Fruit fly (Drosophila melanogaster) whole organism, embryonic: ENCODE results near the gene Vps26.

Experiments used
- Asciz ChIP-seq: fragments of 200-800 bp; sonication (Bioruptor generic); optimal IDR thresholded peaks from 2 replicates; lab custom pipeline; 2017; ENCODE audit warnings: missing biosample characterization, mild to moderate bottlenecking, missing genetic modification characterization, missing genetic modification reagents
- Blimp-1 ChIP-seq: fragments of 200-800 bp; sonication (Bioruptor generic); optimal IDR thresholded peaks from 3 replicates; lab custom pipeline; 2018; ENCODE audit warnings: missing biosample characterization, missing genetic modification characterization, mild to moderate bottlenecking, moderate library complexity, missing genetic modification reagents
- CG10209 ChIP-seq: fragments of 200-800 bp; sonication (Bioruptor generic); optimal IDR thresholded peaks from 3 replicates; lab custom pipeline; 2017; ENCODE audit warnings: missing biosample characterization, mild to moderate bottlenecking, missing genetic modification characterization, missing genetic modification reagents
- CG10979 ChIP-seq: fragments of 200-800 bp; sonication (Bioruptor generic); optimal IDR thresholded peaks from 2 replicates; lab custom pipeline; 2018; ENCODE audit warnings: missing biosample characterization, mild to moderate bottlenecking, missing genetic modification characterization, moderate library complexity
- CG11085 ChIP-seq: fragments of 200-800 bp; sonication (Bioruptor generic); IDR thresholded peaks from 2 replicates; pipeline ENCODE4 v1.3.6; 2022; ENCODE audit warnings: missing biosample characterization, missing genetic modification characterization
- CG11093 ChIP-seq: fragments of 200-800 bp; sonication (Bioruptor generic); IDR thresholded peaks from 3 replicates; pipeline ENCODE4 v1.3.6; 2022; ENCODE audit warnings: missing biosample characterization, missing genetic modification characterization
- CG12219 ChIP-seq: fragments of 200-800 bp; sonication (Bioruptor generic); optimal IDR thresholded peaks from 3 replicates; lab custom pipeline; 2018; ENCODE audit warnings: missing biosample characterization, mild to moderate bottlenecking, missing genetic modification characterization
- CG12659 ChIP-seq: fragments of 200-800 bp; sonication (Bioruptor generic); optimal IDR thresholded peaks from 3 replicates; lab custom pipeline; 2017; ENCODE audit warnings: mild to moderate bottlenecking, missing biosample characterization, missing genetic modification reagents, missing genetic modification characterization
- CG14014 ChIP-seq: fragments of 200-800 bp; sonication (Bioruptor generic); IDR thresholded peaks from 2 replicates; pipeline ENCODE4 v1.3.6; 2022; ENCODE audit warnings: missing biosample characterization, missing genetic modification characterization
- CG2202 ChIP-seq: fragments of 200-800 bp; sonication (Bioruptor generic); optimal IDR thresholded peaks from 2 replicates; lab custom pipeline; 2018; ENCODE audit warnings: missing biosample characterization, mild to moderate bottlenecking, missing genetic modification characterization
- CG30431 ChIP-seq: fragments of 200-800 bp; sonication (Bioruptor generic); optimal IDR thresholded peaks from 2 replicates; lab custom pipeline; 2017; ENCODE audit warnings: missing biosample characterization, missing genetic modification characterization
- CG32532 ChIP-seq: fragments of 200-800 bp; sonication (Bioruptor generic); IDR thresholded peaks from 2 replicates; pipeline ENCODE4 v1.3.6; 2022; ENCODE audit warnings: missing biosample characterization, missing genetic modification characterization
- CG4282 ChIP-seq: fragments of 200-800 bp; sonication (Bioruptor generic); optimal IDR thresholded peaks from 2 replicates; lab custom pipeline; 2016; ENCODE audit warnings: missing biosample characterization, missing genetic modification characterization
- CG4820 ChIP-seq: fragments of 200-800 bp; sonication (Bioruptor generic); optimal IDR thresholded peaks from 3 replicates; lab custom pipeline; 2016; ENCODE audit warnings: missing biosample characterization, missing genetic modification characterization
- CG4854 ChIP-seq: fragments of 200-800 bp; sonication (Bioruptor generic); optimal IDR thresholded peaks from 2 replicates; lab custom pipeline; 2016; ENCODE audit warnings: missing biosample characterization, missing genetic modification characterization, inconsistent platforms
- CG5953 ChIP-seq: fragments of 200-800 bp; sonication (Bioruptor generic); IDR thresholded peaks from 2 replicates; pipeline ENCODE4 v1.3.6; 2022; ENCODE audit warnings: missing biosample characterization, missing genetic modification characterization
- CG6654 ChIP-seq: fragments of 200-800 bp; sonication (Bioruptor generic); optimal IDR thresholded peaks from 2 replicates; lab custom pipeline; 2017; ENCODE audit warnings: missing biosample characterization, mild to moderate bottlenecking, missing genetic modification characterization
- CG7271 ChIP-seq: fragments of 200-800 bp; sonication (Bioruptor generic); optimal IDR thresholded peaks from 2 replicates; lab custom pipeline; 2018; ENCODE audit warnings: missing biosample characterization, mild to moderate bottlenecking, missing genetic modification characterization, moderate library complexity
- CG8359 ChIP-seq: fragments of 200-800 bp; sonication (Bioruptor generic); optimal IDR thresholded peaks from 2 replicates; lab custom pipeline; 2017; ENCODE audit warnings: missing biosample characterization, mild to moderate bottlenecking, missing genetic modification characterization, borderline replicate concordance
- D19B ChIP-seq: fragments of 200-800 bp; sonication (Bioruptor generic); optimal IDR thresholded peaks from 2 replicates; lab custom pipeline; 2017; ENCODE audit warnings: missing biosample characterization, mild to moderate bottlenecking, missing genetic modification characterization
- Doc2 ChIP-seq: fragments of 200-800 bp; sonication (Bioruptor generic); IDR thresholded peaks from 2 replicates; pipeline ENCODE4 v1.3.6; 2022; ENCODE audit warnings: missing biosample characterization, missing genetic modification characterization
- Doc3 ChIP-seq: fragments of 200-800 bp; sonication (Bioruptor generic); IDR thresholded peaks from 3 replicates; pipeline ENCODE4 v1.3.6; 2022; ENCODE audit warnings: missing biosample characterization, missing genetic modification characterization; ENCODE audit not compliant: partially characterized antibody
- HLH4C ChIP-seq: fragments of 200-800 bp; sonication (Bioruptor generic); IDR thresholded peaks from 3 replicates; pipeline ENCODE4 v1.3.6; 2022; ENCODE audit warnings: missing biosample characterization, missing genetic modification characterization; ENCODE audit not compliant: partially characterized antibody
- Hr39 ChIP-seq: fragments of >200 bp; optimal IDR thresholded peaks from 2 replicates; lab custom pipeline; 2017
- Hr78 ChIP-seq, 2 experiments: fragments of 200-800 bp in 1 of 2; fragments of >200 bp in 1 of 2; sonication (Bioruptor generic) in 1 of 2; optimal IDR thresholded peaks; 2 replicates each; lab custom pipeline; 2017 to 2019; ENCODE audit warnings: missing biosample characterization in 2 of 2, missing genetic modification characterization in 2 of 2, mild to moderate bottlenecking in 1 of 2, moderate library complexity in 1 of 2
- NK7.1 ChIP-seq: fragments of 200-800 bp; sonication (Bioruptor generic); optimal IDR thresholded peaks from 3 replicates; lab custom pipeline; 2016; ENCODE audit warnings: missing biosample characterization, missing genetic modification characterization
- Nf-YC ChIP-seq: fragments of 200-800 bp; optimal IDR thresholded peaks from 3 replicates; lab custom pipeline; 2019; ENCODE audit warnings: missing biosample characterization, mild to moderate bottlenecking, missing genetic modification characterization, moderate library complexity
- Oaz ChIP-seq: fragments of 200-800 bp; sonication (Bioruptor generic); IDR thresholded peaks from 2 replicates; pipeline ENCODE4 v1.3.6; 2022; ENCODE audit warnings: missing biosample characterization, missing genetic modification characterization
- Optix ChIP-seq: fragments of 200-800 bp; sonication (Bioruptor generic); IDR thresholded peaks from 3 replicates; pipeline ENCODE4 v1.3.6; 2022; ENCODE audit warnings: missing biosample characterization, missing genetic modification characterization
- Sry-β ChIP-seq: fragments of 200-800 bp; sonication (Bioruptor generic); optimal IDR thresholded peaks from 2 replicates; lab custom pipeline; 2018; ENCODE audit warnings: missing biosample characterization, mild to moderate bottlenecking, missing genetic modification characterization, moderate library complexity
- ab ChIP-seq: fragments of 200-800 bp; sonication (Bioruptor generic); optimal IDR thresholded peaks from 2 replicates; lab custom pipeline; 2016; ENCODE audit warnings: missing biosample characterization, missing genetic modification characterization
- aop ChIP-seq: fragments of 200-800 bp; sonication (Bioruptor generic); IDR thresholded peaks from 2 replicates; pipeline ENCODE4 v1.3.6; 2022; ENCODE audit warnings: missing biosample characterization, missing genetic modification characterization
- ap ChIP-seq: fragments of 200-800 bp; sonication (Bioruptor generic); IDR thresholded peaks from 2 replicates; pipeline ENCODE4 v1.3.6; 2022; ENCODE audit warnings: missing biosample characterization, missing genetic modification characterization
- ara ChIP-seq: fragments of 200-800 bp; sonication (Bioruptor generic); IDR thresholded peaks from 2 replicates; pipeline ENCODE4 v1.3.6; 2022; ENCODE audit warnings: missing biosample characterization, missing genetic modification characterization
- bsh ChIP-seq, 2 experiments: fragments of 200-800 bp; sonication (Bioruptor generic); optimal IDR thresholded peaks; 2 replicates each; lab custom pipeline; 2017 to 2018; ENCODE audit warnings: mild to moderate bottlenecking in 2 of 2, missing biosample characterization in 2 of 2, missing genetic modification characterization in 2 of 2, moderate library complexity in 1 of 2
- chif ChIP-seq, 2 experiments: fragments of 200-800 bp; sonication (Bioruptor generic); optimal IDR thresholded peaks; 3 replicates each; lab custom pipeline; 2016; ENCODE audit warnings: missing biosample characterization in 2 of 2, missing genetic modification characterization in 2 of 2
- chinmo ChIP-seq: fragments of 200-800 bp; sonication (Bioruptor generic); IDR thresholded peaks from 4 replicates; pipeline ENCODE4 v1.3.6; 2022; ENCODE audit warnings: missing biosample characterization, missing genetic modification characterization; ENCODE audit not compliant: partially characterized antibody
- cwo ChIP-seq: fragments of 200-800 bp; sonication (Bioruptor generic); optimal IDR thresholded peaks from 3 replicates; lab custom pipeline; 2017; ENCODE audit warnings: missing biosample characterization, missing genetic modification characterization, mild to moderate bottlenecking, moderate library complexity, missing genetic modification reagents
- en ChIP-seq: fragments of 200-800 bp; sonication (Bioruptor generic); optimal IDR thresholded peaks from 2 replicates; lab custom pipeline; 2016; ENCODE audit warnings: missing biosample characterization, missing genetic modification characterization
- esg ChIP-seq: fragments of 200-800 bp; sonication (Bioruptor generic); conservative IDR thresholded peaks from 2 replicates; pipeline ENCODE4 v1.3.6; 2022; ENCODE audit warnings: missing biosample characterization, missing genetic modification characterization
- fd96Cb ChIP-seq: fragments of 200-800 bp; sonication (Bioruptor generic); optimal IDR thresholded peaks from 2 replicates; lab custom pipeline; 2018; ENCODE audit warnings: missing biosample characterization, mild to moderate bottlenecking, missing genetic modification characterization, moderate library complexity
- fru ChIP-seq: fragments of >200 bp; optimal IDR thresholded peaks from 2 replicates; lab custom pipeline; 2017
- lmd ChIP-seq: fragments of 200-800 bp; sonication (Bioruptor generic); IDR thresholded peaks from 2 replicates; pipeline ENCODE4 v1.3.6; 2022; ENCODE audit warnings: missing biosample characterization, missing genetic modification characterization
- pho ChIP-seq: fragments of 200-800 bp; sonication (Bioruptor generic); optimal IDR thresholded peaks from 2 replicates; lab custom pipeline; 2016; ENCODE audit warnings: missing biosample characterization, missing genetic modification characterization
- run ChIP-seq: fragments of 200-800 bp; sonication (Bioruptor generic); optimal IDR thresholded peaks from 3 replicates; lab custom pipeline; 2018; ENCODE audit warnings: missing biosample characterization, mild to moderate bottlenecking, missing genetic modification characterization
- sens ChIP-seq: fragments of 200-800 bp; sonication (Bioruptor generic); peaks from one replicate; lab custom pipeline; 2016; ENCODE audit warnings: missing biosample characterization, missing genetic modification characterization
- shn ChIP-seq: fragments of 200-800 bp; sonication (Bioruptor generic); optimal IDR thresholded peaks from 3 replicates; lab custom pipeline; 2016; ENCODE audit warnings: missing biosample characterization, missing genetic modification characterization
- slou ChIP-seq: fragments of 200-800 bp; sonication (Bioruptor generic); optimal IDR thresholded peaks from 3 replicates; lab custom pipeline; 2016; ENCODE audit warnings: missing biosample characterization, missing genetic modification characterization
- sna ChIP-seq: fragments of 200-800 bp; sonication (Bioruptor generic); IDR thresholded peaks from 2 replicates; pipeline ENCODE4 v1.3.6; 2022; ENCODE audit warnings: missing biosample characterization, missing genetic modification characterization; ENCODE audit not compliant: partially characterized antibody
- wor ChIP-seq: fragments of 200-800 bp; sonication (Bioruptor generic); IDR thresholded peaks from 2 replicates; pipeline ENCODE4 v1.3.6; 2022; ENCODE audit warnings: missing biosample characterization, missing genetic modification characterization
- zfh1 ChIP-seq: fragments of 200-800 bp; sonication (Bioruptor generic); IDR thresholded peaks from 3 replicates; pipeline ENCODE4 v1.3.6; 2022; ENCODE audit warnings: missing biosample characterization, missing genetic modification characterization
- zfh2 ChIP-seq: fragments of 200-800 bp; sonication (Bioruptor generic); optimal IDR thresholded peaks from 2 replicates; lab custom pipeline; 2016; ENCODE audit warnings: missing biosample characterization, missing genetic modification characterization

Vps26 gene

DNA sequence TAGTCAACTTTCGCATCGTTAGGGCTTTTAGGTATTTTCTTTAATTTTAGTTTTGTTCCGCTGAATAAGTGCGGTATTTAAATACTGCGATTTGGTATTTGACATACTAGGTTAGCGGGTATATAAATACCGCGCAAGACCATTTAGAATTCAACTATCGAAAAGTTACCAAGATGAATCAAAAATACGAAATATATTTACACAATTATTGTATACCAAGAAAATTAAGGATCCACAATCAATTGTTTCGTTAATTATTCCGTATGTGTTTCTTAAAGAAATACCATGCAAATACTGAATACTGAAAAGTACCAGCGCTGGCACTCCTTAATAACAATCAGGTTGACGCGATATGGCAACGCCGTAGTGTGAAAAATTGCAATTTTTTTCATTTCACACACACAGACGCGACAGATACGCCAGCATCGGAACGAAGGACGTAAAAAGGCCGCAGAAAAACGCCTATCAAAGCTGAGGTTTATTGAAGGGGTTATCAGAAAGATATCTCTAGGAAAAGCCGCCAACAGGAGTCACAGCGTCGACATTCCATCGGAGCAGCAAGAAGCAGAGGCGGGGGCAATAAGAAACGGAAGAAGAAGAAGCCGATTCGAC is at the start of gene Vps26, which contains the start of gene Pgam5:
TSS of gene Vps26 (plus strand) at position 339 of the 612 bp plus-strand sequence.
TSS of gene Pgam5 (minus strand) at position 51 of the 612 bp plus-strand sequence.
- TF ChIP-seq CG11093 (no peak), run (no peak), fru (lab: Kevin White, UChicago) (no peak), Optix (GFP tag; lab: Robert Waterston, UW) (no peak), bsh (GFP tag; optimal IDR thresholded peaks at IDR 0.05; lab: Kevin White, UChicago) (no peak), Doc3 (no peak), CG6654 (no peak), Blimp-1 (GFP tag; lab: Kevin White, UChicago) (no peak), ap (GFP tag; lab: Robert Waterston, UW) (no peak), CG12659 (GFP tag; lab: Kevin White, UChicago) (peak; percentile 47), CG4854 (GFP tag; lab: Kevin White, UChicago) (no peak), sna (GFP tag; lab: Robert Waterston, UW) (no peak), pho (GFP tag; lab: Kevin White, UChicago) (no peak), Sry-β (no peak), aop (GFP tag; lab: Robert Waterston, UW) (no peak), Nf-YC (tag; lab: Kevin White, UChicago) (peak; percentile 12), NK7.1 (GFP tag; lab: Kevin White, UChicago) (no peak), Asciz (GFP tag; lab: Kevin White, UChicago) (no peak), CG5953 (GFP tag; lab: Robert Waterston, UW) (no peak), chinmo (GFP tag; lab: Robert Waterston, UW) (no peak), CG4820 (no peak), CG4282 (GFP tag; lab: Kevin White, UChicago) (no peak), slou (GFP tag; lab: Kevin White, UChicago) (no peak), CG12219 (GFP tag; lab: Kevin White, UChicago) (no peak), chif (GFP tag; optimal IDR thresholded peaks at IDR 0.05; lab: Kevin White, UChicago) (no peak), sens (GFP tag; lab: Kevin White, UChicago) (peak; percentile 49), cwo (GFP tag; lab: Kevin White, UChicago) (no peak), shn (no peak), CG11085 (GFP tag; lab: Robert Waterston, UW) (no peak), HLH4C (no peak), CG32532 (GFP tag; lab: Robert Waterston, UW) (no peak), Oaz (GFP tag; lab: Robert Waterston, UW) (no peak), CG8359 (GFP tag; lab: Kevin White, UChicago) (no peak), CG10209 (no peak), CG10979 (no peak), fd96Cb (tag; lab: Kevin White, UChicago) (no peak), en (GFP tag; lab: Kevin White, UChicago) (no peak), CG2202 (tag; lab: Kevin White, UChicago) (no peak), zfh2 (GFP tag; lab: Kevin White, UChicago) (no peak), Hr39 (lab: Kevin White, UChicago) (no peak), esg (GFP tag; lab: Robert Waterston, UW) (no peak), Hr78 (GFP tag; optimal IDR thresholded peaks at IDR 0.05; lab: Kevin White, UChicago) (no peak), wor (GFP tag; lab: Robert Waterston, UW) (no peak), CG7271 (tag; lab: Kevin White, UChicago) (no peak), ara (GFP tag; lab: Robert Waterston, UW) (no peak), ab (no peak), D19B (GFP tag; lab: Kevin White, UChicago) (no peak), lmd (GFP tag; lab: Robert Waterston, UW) (no peak), zfh1 (no peak), Doc2 (GFP tag; lab: Robert Waterston, UW) (no peak), CG30431 (GFP tag; lab: Kevin White, UChicago) (no peak), CG14014 (no peak)
